Worm (Caenorhabditis elegans) whole organism, young adult: ENCODE measurements around the gene F40F8.3.

Experiments used
- B0035.1 ChIP-seq: sonication (generic microtip); optimal IDR thresholded peaks from 2 replicates; lab custom pipeline; 2016; ENCODE audit warnings: missing genetic modification characterization, mild to moderate bottlenecking, missing compliant biosample characterization, missing genotype, missing genetic modification reagents
- D2030.7 ChIP-seq: fragments of 200-800 bp; sonication (Bioruptor generic); IDR thresholded peaks from 2 replicates; pipeline ENCODE4 v1.3.6; 2022; ENCODE audit warnings: missing genetic modification reagents, missing genetic modification characterization, missing compliant biosample characterization
- F10E7.11 ChIP-seq: sonication (generic microtip); optimal IDR thresholded peaks from 2 replicates; lab custom pipeline; 2017; ENCODE audit warnings: mild to moderate bottlenecking, missing genetic modification characterization, moderate library complexity, missing compliant biosample characterization
- F22D6.2 ChIP-seq: sonication (generic microtip); optimal IDR thresholded peaks from 2 replicates; lab custom pipeline; 2016; ENCODE audit warnings: mild to moderate bottlenecking, missing genetic modification characterization, missing compliant biosample characterization
- F57C9.4 ChIP-seq: sonication (generic microtip); optimal IDR thresholded peaks from 2 replicates; lab custom pipeline; 2017; ENCODE audit warnings: mild to moderate bottlenecking, missing genetic modification characterization, missing compliant biosample characterization
- Y53F4B.3 ChIP-seq: fragments of 200-800 bp; sonication (Bioruptor generic); IDR thresholded peaks from 2 replicates; pipeline ENCODE4 v1.3.6; 2022; ENCODE audit warnings: missing genetic modification reagents, missing genetic modification characterization, missing compliant biosample characterization
- Y56A3A.18 ChIP-seq: fragments of 200-800 bp; sonication (Bioruptor generic); IDR thresholded peaks from 2 replicates; pipeline ENCODE4 v1.3.6; 2022; ENCODE audit warnings: missing genetic modification reagents, missing genetic modification characterization, missing compliant biosample characterization
- Y95B8A.8 ChIP-seq: fragments of 200-800 bp; sonication (Bioruptor generic); IDR thresholded peaks from 2 replicates; pipeline ENCODE4 v1.3.6; 2022; ENCODE audit warnings: missing genetic modification reagents, missing genetic modification characterization, missing compliant biosample characterization
- atf-7 ChIP-seq: sonication (generic microtip); optimal IDR thresholded peaks from 2 replicates; lab custom pipeline; 2017; ENCODE audit warnings: mild to moderate bottlenecking, missing genetic modification characterization, missing compliant biosample characterization
- athp-1 ChIP-seq: sonication (generic microtip); optimal IDR thresholded peaks from 2 replicates; lab custom pipeline; 2017; ENCODE audit warnings: mild to moderate bottlenecking, missing genetic modification characterization, missing compliant biosample characterization
- cebp-1 ChIP-seq, 2 experiments: fragments of 200-800 bp in 1 of 2; sonication (Bioruptor generic) in 1 of 2; sonication (generic microtip) in 1 of 2; IDR thresholded peaks in 1 of 2; optimal IDR thresholded peaks in 1 of 2; 2 replicates each; pipeline versions ENCODE4 v1.3.6 to Lab custom; 2017 to 2022; ENCODE audit warnings: missing compliant biosample characterization in 2 of 2, missing genetic modification characterization in 2 of 2, mild to moderate bottlenecking in 1 of 2, missing genetic modification reagents in 1 of 2, moderate library complexity in 1 of 2
- cebp-2 ChIP-seq: fragments of 200-800 bp; sonication (Bioruptor generic); IDR thresholded peaks from 2 replicates; pipeline ENCODE4 v1.3.6; 2022; ENCODE audit warnings: missing genetic modification characterization, missing compliant biosample characterization
- ceh-58 ChIP-seq: fragments of 200-800 bp; sonication (Bioruptor generic); IDR thresholded peaks from 2 replicates; pipeline ENCODE4 v1.3.6; 2022; ENCODE audit warnings: missing genetic modification characterization, missing compliant biosample characterization
- die-1 ChIP-seq: sonication (generic microtip); optimal IDR thresholded peaks from 2 replicates; lab custom pipeline; 2016; ENCODE audit warnings: missing genotype, mild to moderate bottlenecking, missing genetic modification characterization, missing compliant biosample characterization
- efl-1 ChIP-seq: fragments of 150-350 bp; optimal IDR thresholded peaks from 2 replicates; lab custom pipeline; 2014; ENCODE audit warnings: missing biosample characterization, missing genetic modification reagents, missing genetic modification characterization
- gei-17 ChIP-seq: fragments of 200-800 bp; sonication (Bioruptor generic); optimal IDR thresholded peaks from 2 replicates; lab custom pipeline; 2018; ENCODE audit warnings: mild to moderate bottlenecking, missing genetic modification characterization, missing compliant biosample characterization
- hrde-1 ChIP-seq: sonication (generic microtip); optimal IDR thresholded peaks from 2 replicates; lab custom pipeline; 2016; ENCODE audit warnings: missing genetic modification characterization, mild to moderate bottlenecking, missing compliant biosample characterization, moderate library complexity, missing genotype, missing genetic modification reagents, borderline replicate concordance
- lin-35 ChIP-seq, 3 experiments: fragments of 150-350 bp in 2 of 3; sonication (generic microtip) in 1 of 3; optimal IDR thresholded peaks; 2 replicates each; lab custom pipeline; 2014 to 2018; ENCODE audit warnings: missing biosample characterization in 3 of 3, missing genetic modification characterization in 3 of 3, missing genetic modification reagents in 3 of 3
- lin-40 ChIP-seq: sonication (generic microtip); optimal IDR thresholded peaks from 2 replicates; lab custom pipeline; 2016; ENCODE audit warnings: missing genetic modification characterization, mild to moderate bottlenecking, missing compliant biosample characterization, missing genotype, missing genetic modification reagents
- lin-54 ChIP-seq: fragments of 200-800 bp; sonication (Bioruptor generic); optimal IDR thresholded peaks from 2 replicates; lab custom pipeline; 2018; ENCODE audit warnings: mild to moderate bottlenecking, missing genetic modification characterization, missing compliant biosample characterization
- lsl-1 ChIP-seq: fragments of 200-800 bp; sonication (Bioruptor generic); optimal IDR thresholded peaks from 2 replicates; lab custom pipeline; 2018; ENCODE audit warnings: mild to moderate bottlenecking, missing genetic modification characterization, moderate library complexity, missing compliant biosample characterization
- madf-10 ChIP-seq: sonication (generic microtip); optimal IDR thresholded peaks from 2 replicates; lab custom pipeline; 2016; ENCODE audit warnings: mild to moderate bottlenecking, missing genetic modification characterization, missing compliant biosample characterization
- madf-6 ChIP-seq: fragments of 200-800 bp; sonication (Bioruptor generic); IDR thresholded peaks from 2 replicates; pipeline ENCODE4 v1.3.6; 2022; ENCODE audit warnings: missing genetic modification reagents, missing genetic modification characterization, missing compliant biosample characterization
- madf-8 ChIP-seq: fragments of 200-800 bp; sonication (Bioruptor generic); conservative IDR thresholded peaks from 2 replicates; pipeline ENCODE4 v1.3.6; 2022; ENCODE audit warnings: missing genetic modification reagents, missing genetic modification characterization, missing compliant biosample characterization
- mcd-1 ChIP-seq: fragments of 200-800 bp; sonication (Bioruptor generic); IDR thresholded peaks from 2 replicates; pipeline ENCODE4 v1.3.6; 2022; ENCODE audit warnings: missing genetic modification reagents, missing genetic modification characterization, missing compliant biosample characterization
- mes-4 ChIP-seq: sonication (generic microtip); optimal IDR thresholded peaks from 2 replicates; lab custom pipeline; 2016; ENCODE audit warnings: missing genotype, missing genetic modification characterization, missing compliant biosample characterization
- nfya-1 ChIP-seq: sonication (generic microtip); optimal IDR thresholded peaks from 2 replicates; lab custom pipeline; 2017; ENCODE audit warnings: antibody characterized with exemption, missing compliant biosample characterization, missing genetic modification characterization, borderline replicate concordance; ENCODE audit not compliant: insufficient read depth
- nfya-2 ChIP-seq: fragments of 200-800 bp; sonication (Bioruptor generic); IDR thresholded peaks from 2 replicates; pipeline ENCODE4 v1.3.6; 2022; ENCODE audit warnings: missing genetic modification reagents, missing genetic modification characterization, missing compliant biosample characterization
- nhr-80 ChIP-seq: sonication (generic microtip); optimal IDR thresholded peaks from 2 replicates; lab custom pipeline; 2016; ENCODE audit warnings: missing genetic modification characterization, missing compliant biosample characterization
- sdz-38 ChIP-seq: sonication (generic microtip); optimal IDR thresholded peaks from 2 replicates; lab custom pipeline; 2016; ENCODE audit warnings: missing genotype, missing genetic modification characterization, missing compliant biosample characterization
- snpc-1.3 ChIP-seq: sonication (generic microtip); optimal IDR thresholded peaks from 2 replicates; lab custom pipeline; 2017; ENCODE audit warnings: missing genetic modification characterization, mild to moderate bottlenecking, missing compliant biosample characterization, antibody characterized with exemption, moderate library complexity, missing genotype, missing genetic modification reagents; ENCODE audit not compliant: insufficient read depth
- zfh-2 ChIP-seq: fragments of 200-800 bp; sonication (Bioruptor generic); conservative IDR thresholded peaks from 2 replicates; pipeline ENCODE4 v1.3.6; 2022; ENCODE audit warnings: missing genetic modification reagents, missing genetic modification characterization, missing compliant biosample characterization
- zim-3 ChIP-seq: sonication (generic microtip); optimal IDR thresholded peaks from 2 replicates; lab custom pipeline; 2017; ENCODE audit warnings: mild to moderate bottlenecking, missing genetic modification characterization, moderate library complexity, missing compliant biosample characterization
- ztf-22 ChIP-seq: fragments of 200-800 bp; sonication (Bioruptor generic); optimal IDR thresholded peaks from 2 replicates; lab custom pipeline; 2018; ENCODE audit warnings: mild to moderate bottlenecking, missing genetic modification characterization, moderate library complexity, missing compliant biosample characterization
- ztf-6 ChIP-seq: fragments of 200-800 bp; sonication (Bioruptor generic); IDR thresholded peaks from 2 replicates; pipeline ENCODE4 v1.3.6; 2022; ENCODE audit warnings: missing genetic modification reagents, missing genetic modification characterization, missing compliant biosample characterization

The F40F8.3 gene

ce11 chrII:11127364-11127763, 1.7 kb upstream of the F40F8.3 start, which contains the start of gene F40F8.1:
F40F8.1 (plus strand) TSS chrII:11127664.
- TF ChIP-seq ceh-58 (GFP tag; lab: Robert Waterston, UW) (no peak), D2030.7 (GFP tag; lab: Robert Waterston, UW) (no peak), hrde-1 (no peak), F10E7.11 (no peak)
- TF ChIP-seq, all 124 proteins: peak for 0

DNA sequence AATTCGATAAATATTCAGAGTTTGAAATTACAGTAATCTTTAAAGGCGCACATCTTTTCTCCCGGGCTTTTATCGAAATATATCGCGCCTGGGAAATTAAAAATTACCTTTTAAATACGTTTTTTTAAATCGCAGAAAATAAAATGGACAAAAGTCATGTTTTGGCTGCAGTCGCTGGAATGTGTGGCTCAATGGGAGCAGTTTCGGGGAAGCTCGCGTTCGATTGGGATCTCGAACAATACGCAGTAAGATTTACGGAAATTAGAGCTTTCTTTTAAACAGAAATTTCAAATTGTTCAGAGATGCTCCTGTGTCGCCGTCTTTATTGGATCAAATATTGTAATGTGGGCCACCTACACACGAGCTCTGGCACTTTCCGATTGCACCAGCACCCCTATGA, 428 bp downstream of the F40F8.3 start, which contains the start of gene F40F8.12:
TSS of gene F40F8.12 (plus strand) at position 301 of the 400 bp plus-strand sequence.
- TF ChIP-seq madf-6 (GFP tag; lab: Robert Waterston, UW) (peak; percentile 42; the same call in 1 of the 2 replicates), madf-8 (GFP tag; lab: Robert Waterston, UW) (peak; percentile 45), lsl-1 (GFP tag; lab: Kevin White, UChicago) (peak; percentile 54), B0035.1 (tag; lab: Kevin White, UChicago) (no peak)

- peak; percentile 55 for TF ChIP-seq lin-54 (GFP tag; lab: Kevin White, UChicago)
- no peak for TF ChIP-seq die-1 (tag; lab: Kevin White, UChicago)
- TF ChIP-seq efl-1 (GFP tag; lab: Kevin White, UChicago) = peak; percentile 65
- peak; percentile 82 for TF ChIP-seq mcd-1 (GFP tag; lab: Robert Waterston, UW)
- TF ChIP-seq snpc-1.3 (tag; lab: Kevin White, UChicago) = no peak
- TF ChIP-seq zfh-2 (GFP tag; lab: Robert Waterston, UW) = no peak
- TF ChIP-seq ztf-6 = no peak
- TF ChIP-seq hrde-1 = no peak
- peak in 1 of 3 experiments; percentile 59 for TF ChIP-seq lin-35 (GFP tag; optimal IDR thresholded peaks at IDR 0.05; lab: Kevin White, UChicago)
These were observed 3.5 kb downstream of the F40F8.3 start, which contains the start of gene F40F8.11 for ce11 chrII:11132542-11132941. F40F8.11 (minus strand) TSS chrII:11132590.

DNA sequence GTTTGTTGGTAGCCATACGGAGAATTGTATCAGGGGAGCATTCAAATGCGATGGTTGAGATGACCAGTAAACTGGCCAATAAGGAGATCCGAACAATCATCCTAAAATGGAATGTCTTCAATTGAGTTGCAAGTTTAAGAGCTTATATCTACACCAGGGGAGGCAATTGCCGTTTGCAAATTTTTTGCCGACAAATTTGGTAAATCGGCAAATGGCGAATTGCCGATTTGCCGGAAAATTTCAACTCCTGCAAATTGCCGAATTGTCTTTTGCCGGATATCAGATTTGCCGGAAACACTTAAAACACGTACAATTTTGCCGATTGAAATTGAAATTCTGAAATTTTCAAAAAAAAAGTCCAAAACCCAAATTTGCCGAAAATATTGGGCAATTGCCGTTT, 5.7 kb downstream of the F40F8.3 start, which contains the start of gene F40F8.5:
TSS of gene F40F8.5 (minus strand) at position 101 of the 400 bp plus-strand sequence.
- no peak for TF ChIP-seq mes-4 (tag; lab: Kevin White, UChicago)
- TF ChIP-seq lin-40 (tag; lab: Kevin White, UChicago) = no peak
- no peak for TF ChIP-seq cebp-1 (GFP tag; IDR thresholded peaks at IDR 0.05; lab: Robert Waterston, UW)
- TF ChIP-seq cebp-1 (tag; optimal IDR thresholded peaks at IDR 0.05; lab: Kevin White, UChicago) = no peak
- TF ChIP-seq Y53F4B.3 (GFP tag; lab: Robert Waterston, UW) = no peak
- no peak for TF ChIP-seq Y56A3A.18 (GFP tag; lab: Robert Waterston, UW)
- no peak for TF ChIP-seq nfya-1 (tag; lab: Kevin White, UChicago)
- TF ChIP-seq F57C9.4 (tag; lab: Kevin White, UChicago) = no peak
- TF ChIP-seq atf-7 = no peak
- no peak for TF ChIP-seq die-1 (tag; lab: Kevin White, UChicago)
- no peak for TF ChIP-seq zim-3 (tag; lab: Kevin White, UChicago)
- no peak for TF ChIP-seq sdz-38 (tag; lab: Kevin White, UChicago)

DNA sequence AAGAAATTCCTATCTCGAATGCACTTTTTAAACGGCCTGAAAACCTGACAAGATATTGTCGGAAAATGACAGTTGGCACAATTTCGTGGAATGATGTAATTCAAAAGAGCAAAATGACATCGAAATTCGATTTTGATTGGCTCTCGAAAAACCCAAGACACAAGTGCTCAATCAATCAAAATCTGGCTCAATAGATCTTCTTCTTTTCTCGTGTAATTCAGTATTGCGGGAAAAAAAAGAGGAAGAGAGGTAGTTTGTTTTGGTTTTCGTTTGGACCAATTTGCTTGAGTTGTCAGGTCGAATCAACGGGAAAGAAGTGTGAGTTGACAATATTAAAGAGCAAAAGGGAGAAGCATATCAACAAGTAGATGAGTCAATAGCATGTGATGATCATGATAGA, 6.7 kb downstream of the F40F8.3 start:
- TF ChIP-seq cebp-2 (GFP tag; lab: Robert Waterston, UW) (no peak), nhr-80 (tag; lab: Kevin White, UChicago) (peak; percentile 18)

DNA sequence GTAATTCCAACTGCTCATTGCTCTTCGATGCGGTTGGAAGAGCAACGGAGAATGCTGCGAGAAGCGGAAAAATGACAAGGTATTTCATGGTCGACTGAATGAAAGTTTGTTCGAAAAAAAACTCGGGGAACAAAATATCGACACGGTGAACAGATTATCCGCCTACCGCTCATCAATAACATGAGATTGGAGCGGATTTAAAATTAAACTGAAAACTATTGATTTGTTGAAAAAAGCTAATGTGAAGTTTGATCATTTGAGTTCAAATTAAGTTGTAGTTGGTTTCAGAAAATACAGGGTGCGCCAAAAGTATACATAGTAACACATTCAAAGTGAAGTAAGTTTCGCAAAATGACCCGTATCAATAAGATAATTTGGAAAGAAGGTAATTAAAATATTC, 11.1 kb downstream of the F40F8.3 start, which contains the start of gene F40F8.4:
TSS of gene F40F8.4 (minus strand) at position 101 of the 400 bp plus-strand sequence.
- TF ChIP-seq lin-40 (tag; lab: Kevin White, UChicago) (no peak), madf-10 (no peak), F22D6.2 (tag; lab: Kevin White, UChicago) (no peak), athp-1 (tag; lab: Kevin White, UChicago) (no peak), madf-8 (GFP tag; lab: Robert Waterston, UW) (no peak), ztf-22 (GFP tag; lab: Kevin White, UChicago) (no peak), Y95B8A.8 (GFP tag; lab: Robert Waterston, UW) (no peak), nfya-2 (GFP tag; lab: Robert Waterston, UW) (no peak), gei-17 (GFP tag; lab: Kevin White, UChicago) (no peak)
